Fruit fly (Drosophila melanogaster) whole organism, prepupa: ENCODE measurements around the gene CG43338.

Source experiments
- CG31627 ChIP-seq: fragments of 200-800 bp; sonication (Bioruptor generic); optimal IDR thresholded peaks from 3 replicates; lab custom pipeline; 2016; ENCODE audit warnings: missing biosample characterization, missing genetic modification characterization
- CG6276 ChIP-seq: fragments of 200-800 bp; sonication (Bioruptor generic); optimal IDR thresholded peaks from 2 replicates; lab custom pipeline; 2017; ENCODE audit warnings: missing biosample characterization, mild to moderate bottlenecking, missing genetic modification characterization

DNA sequence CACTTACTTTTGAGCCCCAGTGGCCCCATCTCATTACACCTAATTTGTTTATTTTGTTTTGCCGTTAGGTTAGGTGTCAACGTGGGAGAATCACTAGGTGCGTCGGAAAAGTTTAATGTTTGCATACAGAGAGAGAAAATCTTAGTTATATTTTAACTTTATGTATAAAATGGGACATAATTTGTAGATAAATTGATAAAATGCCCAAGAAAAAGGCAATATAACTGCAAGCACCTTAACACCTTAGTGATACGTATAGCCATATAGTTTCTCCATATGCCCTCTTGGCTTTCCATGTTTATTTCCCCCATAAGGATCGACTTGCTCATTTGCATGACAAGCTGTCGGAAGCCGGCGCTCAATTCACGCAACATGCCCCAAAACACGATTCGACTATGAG lies 32.1 kb downstream of the CG43338 start:
- no peak for TF ChIP-seq CG6276 (GFP tag; lab: Kevin White, UChicago)
- no peak for TF ChIP-seq CG31627
